Worm (Caenorhabditis elegans): ENCODE results near the gene C04H5.1.

Gene C04H5.1

ce11 chrII:14534000-14534399 lies at the start of gene C04H5.1:
C04H5.1 (plus strand) TSS chrII:14534300.
- TF ChIP-seq unc-62 (GFP tag; optimal IDR thresholded peaks at IDR 0.05) = no peak

ce11 chrII:14488661-14489060 lies 45.4 kb upstream of the C04H5.1 start, which contains the start of gene usp-14:
usp-14 (minus strand) TSS chrII:14488688.
- TF ChIP-seq nhr-11 (tag; optimal IDR thresholded peaks at IDR 0.05) (no peak), nhr-25 (tag; optimal IDR thresholded peaks at IDR 0.05) (peak; percentile 48), fos-1 (tag; optimal IDR thresholded peaks at IDR 0.05) (no peak), aly-2 (tag; optimal IDR thresholded peaks at IDR 0.05) (no peak), tbx-2 (tag; optimal IDR thresholded peaks at IDR 0.05) (peak; percentile 37), ceh-9 (tag; optimal IDR thresholded peaks at IDR 0.05) (no peak), pha-4 (tag; optimal IDR thresholded peaks at IDR 0.05) (peak; percentile 48), nhr-23 (tag; optimal IDR thresholded peaks at IDR 0.05) (peak; percentile 29), skn-1 (tag; optimal IDR thresholded peaks at IDR 0.05) (peak; percentile 77), lsy-12 (tag; optimal IDR thresholded peaks at IDR 0.05) (peak; percentile 15), lin-15B (tag; optimal IDR thresholded peaks at IDR 0.05) (peak; percentile 55), hmg-11 (tag; optimal IDR thresholded peaks at IDR 0.05) (peak; percentile 39), sea-2 (GFP tag; optimal IDR thresholded peaks at IDR 0.05) (no peak), snpc-4 (tag; optimal IDR thresholded peaks at IDR 0.05) (peak; percentile 74), nhr-43 (tag; optimal IDR thresholded peaks at IDR 0.05; ENCODE audit: poor library complexity, severe bottlenecking) (peak; percentile 27), nfya-1 (tag; optimal IDR thresholded peaks at IDR 0.05; ENCODE audit: insufficient read depth) (peak; percentile 52), elt-2 (tag; optimal IDR thresholded peaks at IDR 0.05) (peak; percentile 13), nhr-77 (tag; optimal IDR thresholded peaks at IDR 0.05) (peak; percentile 28), lin-39 (tag; optimal IDR thresholded peaks at IDR 0.05) (peak; percentile 1), fkh-10 (GFP tag; optimal IDR thresholded peaks at IDR 0.05) (no peak)

ce11 chrII:14489407-14489806 lies 44.7 kb upstream of the C04H5.1 start, which contains the start of gene vnut-1:
vnut-1 (plus strand) TSS chrII:14489802.
- peak; percentile 24 for TF ChIP-seq nfya-1 (tag; optimal IDR thresholded peaks at IDR 0.05; ENCODE audit: insufficient read depth)
- TF ChIP-seq elt-2 (tag; optimal IDR thresholded peaks at IDR 0.05) = peak; percentile 80
- TF ChIP-seq lin-15B (tag; optimal IDR thresholded peaks at IDR 0.05) = peak; percentile 9
- TF ChIP-seq snpc-4 (tag; optimal IDR thresholded peaks at IDR 0.05) = peak; percentile 60
- peak; percentile 38 for TF ChIP-seq hmg-11 (tag; optimal IDR thresholded peaks at IDR 0.05)
- no peak for TF ChIP-seq nhr-11 (tag; optimal IDR thresholded peaks at IDR 0.05)
- peak; percentile 29 for TF ChIP-seq nhr-43 (tag; optimal IDR thresholded peaks at IDR 0.05; ENCODE audit: poor library complexity, severe bottlenecking)
- peak; percentile 50 for TF ChIP-seq pha-4 (tag; optimal IDR thresholded peaks at IDR 0.05)
- peak; percentile 63 for TF ChIP-seq nhr-23 (tag; optimal IDR thresholded peaks at IDR 0.05)
- no peak for TF ChIP-seq nhr-76 (tag; optimal IDR thresholded peaks at IDR 0.05)
- peak; percentile 9 for TF ChIP-seq nhr-25 (tag; optimal IDR thresholded peaks at IDR 0.05)
- TF ChIP-seq lin-39 (tag; optimal IDR thresholded peaks at IDR 0.05) = no peak
- TF ChIP-seq pqm-1 (tag; optimal IDR thresholded peaks at IDR 0.05) = peak; percentile 67

- TF ChIP-seq nhr-67 (tag; optimal IDR thresholded peaks at IDR 0.05) (no peak), lsy-12 (tag; optimal IDR thresholded peaks at IDR 0.05) (no peak), ama-1 (optimal IDR thresholded peaks at IDR 0.05) (peak; percentile 85), nhr-77 (tag; optimal IDR thresholded peaks at IDR 0.05) (no peak), ceh-82 (tag; optimal IDR thresholded peaks at IDR 0.05) (no peak), fos-1 (tag; optimal IDR thresholded peaks at IDR 0.05) (no peak), sea-2 (GFP tag; optimal IDR thresholded peaks at IDR 0.05) (no peak), pqm-1 (tag; optimal IDR thresholded peaks at IDR 0.05) (no peak)
Observed at ce11 chrII:14492592-14493196, 41.4 kb upstream of the C04H5.1 start.

ce11 chrII:14494014-14494413 lies 40.1 kb upstream of the C04H5.1 start:
- no peak for TF ChIP-seq elt-2 (tag; optimal IDR thresholded peaks at IDR 0.05)
- TF ChIP-seq ama-1 (optimal IDR thresholded peaks at IDR 0.05) = peak; percentile 53

- TF ChIP-seq mml-1 (tag; optimal IDR thresholded peaks at IDR 0.05) (no peak), fkh-10 (GFP tag; optimal IDR thresholded peaks at IDR 0.05) (no peak), lin-15B (tag; optimal IDR thresholded peaks at IDR 0.05) (no peak), nhr-67 (tag; optimal IDR thresholded peaks at IDR 0.05) (no peak), nhr-237 (tag; optimal IDR thresholded peaks at IDR 0.05) (no peak), ceh-82 (tag; optimal IDR thresholded peaks at IDR 0.05) (no peak), egl-27 (tag; optimal IDR thresholded peaks at IDR 0.05) (no peak), egl-5 (tag; optimal IDR thresholded peaks at IDR 0.05) (no peak), nhr-11 (tag; optimal IDR thresholded peaks at IDR 0.05) (no peak), pha-4 (tag; optimal IDR thresholded peaks at IDR 0.05) (no peak), unc-39 (tag; optimal IDR thresholded peaks at IDR 0.05) (no peak), jun-1 (tag; optimal IDR thresholded peaks at IDR 0.05) (no peak), fkh-2 (tag; optimal IDR thresholded peaks at IDR 0.05) (no peak), tbx-2 (tag; optimal IDR thresholded peaks at IDR 0.05) (no peak), pqm-1 (tag; optimal IDR thresholded peaks at IDR 0.05) (no peak), ZK546.5 (tag; optimal IDR thresholded peaks at IDR 0.05) (no peak)
Observed at ce11 chrII:14494414-14494463, 39.9 kb upstream of the C04H5.1 start, which contains the start of gene cysl-2. cysl-2 (minus strand) TSS chrII:14494451.
